Fruit fly (Drosophila melanogaster) whole organism, embryonic: ENCODE results near the gene e.

ENCODE experiments used
- Atf-2 ChIP-seq: fragments of 200-800 bp; sonication (Bioruptor generic); optimal IDR thresholded peaks from 2 replicates; lab custom pipeline; 2016; ENCODE audit warnings: missing biosample characterization, missing genetic modification characterization
- Atf3 ChIP-seq: fragments of 200-800 bp; sonication (Bioruptor generic); optimal IDR thresholded peaks from 3 replicates; lab custom pipeline; 2016; ENCODE audit warnings: missing biosample characterization, missing genetic modification characterization
- CG10366 ChIP-seq: fragments of 200-800 bp; sonication (Bioruptor generic); IDR thresholded peaks from 2 replicates; pipeline ENCODE4 v1.3.6; 2022; ENCODE audit warnings: missing biosample characterization, missing genetic modification characterization
- CG10979 ChIP-seq: fragments of 200-800 bp; sonication (Bioruptor generic); optimal IDR thresholded peaks from 2 replicates; lab custom pipeline; 2018; ENCODE audit warnings: missing biosample characterization, mild to moderate bottlenecking, missing genetic modification characterization, moderate library complexity
- CG11723 ChIP-seq: fragments of 200-800 bp; sonication (Bioruptor generic); optimal IDR thresholded peaks from 2 replicates; lab custom pipeline; 2017; ENCODE audit warnings: missing biosample characterization, mild to moderate bottlenecking, missing genetic modification characterization
- CG12299 ChIP-seq: fragments of 200-800 bp; sonication (Bioruptor generic); optimal IDR thresholded peaks from 2 replicates; lab custom pipeline; 2018; ENCODE audit warnings: missing biosample characterization, mild to moderate bottlenecking, missing genetic modification characterization
- CG13775 ChIP-seq: fragments of 200-800 bp; sonication (Bioruptor generic); optimal IDR thresholded peaks from 3 replicates; lab custom pipeline; 2017; ENCODE audit warnings: missing biosample characterization, mild to moderate bottlenecking, missing genetic modification characterization
- CG16863 ChIP-seq: fragments of 200-800 bp; sonication (Bioruptor generic); optimal IDR thresholded peaks from 3 replicates; lab custom pipeline; 2016; ENCODE audit warnings: missing biosample characterization, missing genetic modification characterization
- CG30020 ChIP-seq: fragments of 200-800 bp; optimal IDR thresholded peaks from 2 replicates; lab custom pipeline; 2019; ENCODE audit warnings: missing biosample characterization, mild to moderate bottlenecking, missing genetic modification characterization, moderate library complexity
- CG31224 ChIP-seq: fragments of 200-800 bp; sonication (Bioruptor generic); IDR thresholded peaks from 2 replicates; pipeline ENCODE4 v1.3.6; 2022; ENCODE audit warnings: missing biosample characterization, missing genetic modification characterization
- CG31441 ChIP-seq: fragments of 200-800 bp; sonication (Bioruptor generic); IDR thresholded peaks from 2 replicates; pipeline ENCODE4 v1.3.6; 2022; ENCODE audit warnings: missing biosample characterization, missing genetic modification characterization
- CG34224 ChIP-seq: fragments of 200-800 bp; sonication (Bioruptor generic); IDR thresholded peaks from 3 replicates; pipeline ENCODE4 v1.3.6; 2022; ENCODE audit warnings: missing biosample characterization, missing genetic modification characterization; ENCODE audit not compliant: partially characterized antibody
- CG4617 ChIP-seq: fragments of 200-800 bp; sonication (Bioruptor generic); optimal IDR thresholded peaks from 3 replicates; lab custom pipeline; 2016; ENCODE audit warnings: missing biosample characterization, missing genetic modification characterization, borderline replicate concordance
- CG4820 ChIP-seq: fragments of 200-800 bp; sonication (Bioruptor generic); optimal IDR thresholded peaks from 3 replicates; lab custom pipeline; 2016; ENCODE audit warnings: missing biosample characterization, missing genetic modification characterization
- CG4854 ChIP-seq: fragments of 200-800 bp; sonication (Bioruptor generic); optimal IDR thresholded peaks from 2 replicates; lab custom pipeline; 2016; ENCODE audit warnings: missing biosample characterization, missing genetic modification characterization, inconsistent platforms
- CG6683 ChIP-seq: fragments of 200-800 bp; sonication (Bioruptor generic); optimal IDR thresholded peaks from 2 replicates; lab custom pipeline; 2017; ENCODE audit warnings: missing biosample characterization, mild to moderate bottlenecking, missing genetic modification characterization, missing genetic modification reagents
- CG7745 ChIP-seq: fragments of 200-800 bp; sonication (Bioruptor generic); optimal IDR thresholded peaks from 2 replicates; lab custom pipeline; 2018; ENCODE audit warnings: missing biosample characterization, mild to moderate bottlenecking, missing genetic modification characterization, moderate library complexity
- CG9727 ChIP-seq: fragments of 200-800 bp; sonication (Bioruptor generic); optimal IDR thresholded peaks from 3 replicates; lab custom pipeline; 2017; ENCODE audit warnings: missing biosample characterization, mild to moderate bottlenecking, missing genetic modification characterization
- CG9932 ChIP-seq: fragments of 200-800 bp; sonication (Bioruptor generic); IDR thresholded peaks from 2 replicates; pipeline ENCODE4 v1.3.6; 2022; ENCODE audit warnings: missing biosample characterization, missing genetic modification characterization
- Deaf1 ChIP-seq: fragments of 200-800 bp; optimal IDR thresholded peaks from 3 replicates; lab custom pipeline; 2019; ENCODE audit warnings: missing biosample characterization, mild to moderate bottlenecking, missing genetic modification characterization, moderate library complexity
- Dref ChIP-seq: fragments of 200-800 bp; sonication (Bioruptor generic); IDR thresholded peaks from 2 replicates; pipeline ENCODE4 v1.3.6; 2022; ENCODE audit warnings: missing biosample characterization, missing genetic modification characterization
- Hand ChIP-seq: fragments of 200-800 bp; sonication (Bioruptor generic); optimal IDR thresholded peaks from 2 replicates; lab custom pipeline; 2017; ENCODE audit warnings: mild to moderate bottlenecking, missing biosample characterization, missing genetic modification reagents, missing genetic modification characterization
- HmgZ ChIP-seq: fragments of 200-800 bp; sonication (Bioruptor generic); optimal IDR thresholded peaks from 2 replicates; lab custom pipeline; 2018; ENCODE audit warnings: missing biosample characterization, mild to moderate bottlenecking, missing genetic modification characterization
- Hsf ChIP-seq: fragments of 200-800 bp; sonication (Bioruptor generic); optimal IDR thresholded peaks from 3 replicates; lab custom pipeline; 2016; ENCODE audit warnings: missing biosample characterization, missing genetic modification characterization
- Lhr ChIP-seq: fragments of 200-800 bp; sonication (Bioruptor generic); optimal IDR thresholded peaks from 3 replicates; lab custom pipeline; 2017; ENCODE audit warnings: mild to moderate bottlenecking, missing biosample characterization, missing genetic modification reagents, missing genetic modification characterization
- Max ChIP-seq: fragments of 200-800 bp; sonication (Bioruptor generic); optimal IDR thresholded peaks from 2 replicates; lab custom pipeline; 2016; ENCODE audit warnings: missing biosample characterization, mild to moderate bottlenecking, missing genetic modification characterization
- Mrtf ChIP-seq: fragments of 200-800 bp; sonication (Bioruptor generic); IDR thresholded peaks from 3 replicates; pipeline ENCODE4 v1.3.6; 2022; ENCODE audit warnings: missing biosample characterization, missing genetic modification characterization
- Oaz ChIP-seq: fragments of 200-800 bp; sonication (Bioruptor generic); IDR thresholded peaks from 2 replicates; pipeline ENCODE4 v1.3.6; 2022; ENCODE audit warnings: missing biosample characterization, missing genetic modification characterization
- PHDP ChIP-seq: fragments of 200-800 bp; sonication (Bioruptor generic); optimal IDR thresholded peaks from 3 replicates; lab custom pipeline; 2018; ENCODE audit warnings: missing biosample characterization, mild to moderate bottlenecking, missing genetic modification characterization, moderate library complexity
- Poxn ChIP-seq: fragments of 200-800 bp; sonication (Bioruptor generic); IDR thresholded peaks from 2 replicates; pipeline ENCODE4 v1.3.6; 2022; ENCODE audit warnings: missing biosample characterization, missing genetic modification characterization
- Ravus ChIP-seq: fragments of 200-800 bp; sonication (Bioruptor generic); IDR thresholded peaks from 2 replicates; pipeline ENCODE4 v1.3.6; 2022; ENCODE audit warnings: missing biosample characterization, missing genetic modification characterization
- Sox102F ChIP-seq: fragments of 200-800 bp; sonication (Bioruptor generic); optimal IDR thresholded peaks from 2 replicates; lab custom pipeline; 2018; ENCODE audit warnings: missing biosample characterization, mild to moderate bottlenecking, missing genetic modification characterization, moderate library complexity
- YL-1 ChIP-seq: fragments of 200-800 bp; sonication (Bioruptor generic); optimal IDR thresholded peaks from 3 replicates; lab custom pipeline; 2017; ENCODE audit warnings: missing biosample characterization, mild to moderate bottlenecking, missing genetic modification characterization
- az2 ChIP-seq: fragments of 200-800 bp; sonication (Bioruptor generic); optimal IDR thresholded peaks from 3 replicates; lab custom pipeline; 2016; ENCODE audit warnings: missing biosample characterization, missing genetic modification characterization
- bowl ChIP-seq: fragments of 200-800 bp; sonication (Bioruptor generic); IDR thresholded peaks from 2 replicates; pipeline ENCODE4 v1.3.6; 2022; ENCODE audit warnings: missing biosample characterization, missing genetic modification characterization
- cad ChIP-seq: fragments of >200 bp; optimal IDR thresholded peaks from 2 replicates; lab custom pipeline; 2017; ENCODE audit warnings: missing biosample characterization, missing genetic modification characterization
- chif ChIP-seq, 2 experiments: fragments of 200-800 bp; sonication (Bioruptor generic); optimal IDR thresholded peaks; 3 replicates each; lab custom pipeline; 2016; ENCODE audit warnings: missing biosample characterization in 2 of 2, missing genetic modification characterization in 2 of 2
- cwo ChIP-seq: fragments of 200-800 bp; sonication (Bioruptor generic); optimal IDR thresholded peaks from 3 replicates; lab custom pipeline; 2017; ENCODE audit warnings: missing biosample characterization, missing genetic modification characterization, mild to moderate bottlenecking, moderate library complexity, missing genetic modification reagents
- ems ChIP-seq: fragments of 200-800 bp; sonication (Bioruptor generic); optimal IDR thresholded peaks from 3 replicates; lab custom pipeline; 2016; ENCODE audit warnings: missing biosample characterization, missing genetic modification characterization
- esg ChIP-seq: fragments of 200-800 bp; sonication (Bioruptor generic); conservative IDR thresholded peaks from 2 replicates; pipeline ENCODE4 v1.3.6; 2022; ENCODE audit warnings: missing biosample characterization, missing genetic modification characterization
- nerfin-1 ChIP-seq: fragments of 200-800 bp; sonication (Bioruptor generic); optimal IDR thresholded peaks from 3 replicates; lab custom pipeline; 2019; ENCODE audit warnings: missing biosample characterization, mild to moderate bottlenecking, missing genetic modification characterization, moderate library complexity
- ranshi ChIP-seq: fragments of 200-800 bp; sonication (Bioruptor generic); IDR thresholded peaks from 2 replicates; pipeline ENCODE4 v1.3.6; 2022; ENCODE audit warnings: missing biosample characterization, missing genetic modification characterization
- seq ChIP-seq: fragments of 200-800 bp; sonication (Bioruptor generic); IDR thresholded peaks from 2 replicates; pipeline ENCODE4 v1.3.6; 2022; ENCODE audit warnings: missing biosample characterization, missing genetic modification characterization
- stwl ChIP-seq: fragments of 200-800 bp; sonication (Bioruptor generic); optimal IDR thresholded peaks from 3 replicates; lab custom pipeline; 2018; ENCODE audit warnings: missing biosample characterization, mild to moderate bottlenecking, missing genetic modification characterization, moderate library complexity
- tin ChIP-seq: fragments of 200-800 bp; sonication (Bioruptor generic); optimal IDR thresholded peaks from 3 replicates; lab custom pipeline; 2016; ENCODE audit warnings: missing biosample characterization, missing genetic modification characterization
- tll ChIP-seq, 2 experiments: fragments of 200-800 bp in 1 of 2; fragments of >200 bp in 1 of 2; sonication (Bioruptor generic) in 1 of 2; optimal IDR thresholded peaks; 2 replicates each; lab custom pipeline; 2017 to 2019; ENCODE audit warnings: missing biosample characterization in 2 of 2, missing genetic modification characterization in 2 of 2, mild to moderate bottlenecking in 1 of 2, moderate library complexity in 1 of 2
- trh ChIP-seq: fragments of 200-800 bp; sonication (Bioruptor generic); optimal IDR thresholded peaks from 2 replicates; lab custom pipeline; 2016; ENCODE audit warnings: missing biosample characterization, missing genetic modification characterization
- usp ChIP-seq: fragments of >200 bp; optimal IDR thresholded peaks from 2 replicates; lab custom pipeline; 2017; ENCODE audit warnings: missing biosample characterization, missing genetic modification characterization
- zen2 ChIP-seq: fragments of 200-800 bp; sonication (Bioruptor generic); IDR thresholded peaks from 3 replicates; pipeline ENCODE4 v1.3.6; 2022; ENCODE audit warnings: missing biosample characterization, missing genetic modification characterization; ENCODE audit not compliant: partially characterized antibody
- zfh1 ChIP-seq: fragments of 200-800 bp; sonication (Bioruptor generic); IDR thresholded peaks from 3 replicates; pipeline ENCODE4 v1.3.6; 2022; ENCODE audit warnings: missing biosample characterization, missing genetic modification characterization

The e gene

dm6 chr3R:21205680-21206326 lies 31.2 kb downstream of the e start (continued):
- TF ChIP-seq YL-1 (GFP tag; lab: Kevin White, UChicago) (no peak), CG12299 (tag; lab: Kevin White, UChicago) (no peak), CG6683 (GFP tag; lab: Kevin White, UChicago) (no peak), HmgZ (no peak), CG9727 (GFP tag; lab: Kevin White, UChicago) (no peak), Atf3 (GFP tag; lab: Kevin White, UChicago) (no peak), Dref (GFP tag; lab: Robert Waterston, UW) (no peak), CG9932 (GFP tag; lab: Robert Waterston, UW) (no peak; the same call in 1 of the 2 replicates), CG13775 (GFP tag; lab: Kevin White, UChicago) (peak; percentile 29), Poxn (GFP tag; lab: Robert Waterston, UW) (no peak), CG4854 (GFP tag; lab: Kevin White, UChicago) (no peak), zen2 (GFP tag; lab: Robert Waterston, UW) (no peak), PHDP (no peak), ranshi (GFP tag; lab: Robert Waterston, UW) (no peak), seq (GFP tag; lab: Robert Waterston, UW) (no peak), CG7745 (tag; lab: Kevin White, UChicago) (no peak), bowl (GFP tag; lab: Robert Waterston, UW) (no peak), chif (GFP tag; optimal IDR thresholded peaks at IDR 0.05; lab: Kevin White, UChicago) (no peak), Lhr (no peak), az2 (GFP tag; lab: Kevin White, UChicago) (peak; percentile 39), CG31441 (GFP tag; lab: Robert Waterston, UW) (peak; percentile 61), cwo (GFP tag; lab: Kevin White, UChicago) (no peak), CG30020 (no peak), tll (GFP tag; optimal IDR thresholded peaks at IDR 0.05; lab: Kevin White, UChicago) (no peak), Oaz (GFP tag; lab: Robert Waterston, UW) (no peak), CG34224 (GFP tag; lab: Robert Waterston, UW) (no peak), nerfin-1 (no peak), esg (GFP tag; lab: Robert Waterston, UW) (no peak; the same call in 1 of the 2 replicates), usp (no peak), cad (no peak), Sox102F (GFP tag; lab: Kevin White, UChicago) (peak; percentile 38), stwl (tag; lab: Kevin White, UChicago) (no peak), CG31224 (GFP tag; lab: Robert Waterston, UW) (no peak), Mrtf (GFP tag; lab: Robert Waterston, UW) (peak; percentile 21; the same call in 1 of the 3 replicates), ems (peak; percentile 1), CG4820 (GFP tag; lab: Kevin White, UChicago) (peak; percentile 29), CG16863 (GFP tag; lab: Kevin White, UChicago) (no peak), Atf-2 (GFP tag; lab: Kevin White, UChicago) (no peak), CG10979 (tag; lab: Kevin White, UChicago) (peak; percentile 58), Ravus (GFP tag; lab: Robert Waterston, UW) (no peak), tin (GFP tag; lab: Kevin White, UChicago) (peak; percentile 15), Hsf (GFP tag; lab: Kevin White, UChicago) (no peak), Max (GFP tag; lab: Kevin White, UChicago) (peak; percentile 4), zfh1 (no peak), trh (GFP tag; lab: Kevin White, UChicago) (no peak), CG4617 (GFP tag; lab: Kevin White, UChicago) (no peak), Hand (no peak), CG10366 (0 out of 2 replicates have a peak, but pooled peaks have one; percentile 12), CG11723 (GFP tag; lab: Kevin White, UChicago) (no peak), Deaf1 (tag; lab: Kevin White, UChicago) (no peak)
